Worm (Caenorhabditis elegans) whole organism, mixed stage, embryonic: Measurements from ENCODE around the gene mup-2.

Source experiments
- blmp-1 ChIP-seq: fragments of 150-350 bp; optimal IDR thresholded peaks from 2 replicates; lab custom pipeline; 2014; ENCODE audit warnings: missing biosample characterization, missing genetic modification characterization
- ceh-39 ChIP-seq: fragments of 150-350 bp; optimal IDR thresholded peaks from 2 replicates; lab custom pipeline; 2014; ENCODE audit warnings: missing biosample characterization, missing genetic modification characterization
- ces-1 ChIP-seq: fragments of 150-350 bp; optimal IDR thresholded peaks from 2 replicates; lab custom pipeline; 2014; ENCODE audit warnings: missing biosample characterization, missing genetic modification reagents, missing genetic modification characterization
- flh-1 ChIP-seq: fragments of 200-800 bp; sonication (Bioruptor generic); optimal IDR thresholded peaks from 2 replicates; lab custom pipeline; 2018; ENCODE audit warnings: mild to moderate bottlenecking, missing genetic modification characterization, moderate library complexity, missing compliant biosample characterization
- lin-13 ChIP-seq: fragments of 150-350 bp; optimal IDR thresholded peaks from 2 replicates; lab custom pipeline; 2014; ENCODE audit warnings: missing biosample characterization, missing genetic modification characterization
- mep-1 ChIP-seq: fragments of 150-350 bp; optimal IDR thresholded peaks from 2 replicates; lab custom pipeline; 2017; ENCODE audit warnings: missing biosample characterization, missing genetic modification reagents, missing genetic modification characterization, inconsistent platforms
- nhr-2 ChIP-seq: fragments of 150-350 bp; optimal IDR thresholded peaks from 2 replicates; lab custom pipeline; 2014; ENCODE audit warnings: missing biosample characterization, missing genetic modification characterization
- nhr-237 ChIP-seq: fragments of 150-350 bp; optimal IDR thresholded peaks from 2 replicates; lab custom pipeline; 2014; ENCODE audit warnings: missing biosample characterization, missing genetic modification characterization
- nhr-76 ChIP-seq: sonication (generic microtip); optimal IDR thresholded peaks from 2 replicates; lab custom pipeline; 2017; ENCODE audit warnings: missing biosample characterization, missing genetic modification characterization
- unc-39 ChIP-seq: fragments of 150-350 bp; optimal IDR thresholded peaks from 2 replicates; lab custom pipeline; 2014; ENCODE audit warnings: missing biosample characterization, missing genetic modification characterization
- ztf-11 ChIP-seq: fragments of 150-350 bp; optimal IDR thresholded peaks from 2 replicates; lab custom pipeline; 2014; ENCODE audit warnings: missing biosample characterization, missing genetic modification characterization

ce11 chrX:6408713-6409112, 1.3 kb downstream of the mup-2 start:
- TF ChIP-seq unc-39, result no peak
- TF ChIP-seq ztf-11 (tag; lab: Kevin White, UChicago), result no peak
- TF ChIP-seq blmp-1 (tag; lab: Kevin White, UChicago), result no peak
- TF ChIP-seq nhr-2 (tag; lab: Kevin White, UChicago), result no peak
- no peak for TF ChIP-seq nhr-237 (tag; lab: Kevin White, UChicago)
- no peak for TF ChIP-seq ces-1 (GFP tag; lab: Kevin White, UChicago)
- TF ChIP-seq ceh-39 (tag; lab: Kevin White, UChicago), result no peak
- no peak for TF ChIP-seq lin-13 (tag; lab: Kevin White, UChicago)
- TF ChIP-seq flh-1 (GFP tag; lab: Kevin White, UChicago), result no peak
- no peak for TF ChIP-seq mep-1 (tag; lab: Kevin White, UChicago)
- no peak for TF ChIP-seq nhr-76 (tag; lab: Kevin White, UChicago)
